Worm (Caenorhabditis elegans): ENCODE results near the gene C25A8.5.

DNA sequence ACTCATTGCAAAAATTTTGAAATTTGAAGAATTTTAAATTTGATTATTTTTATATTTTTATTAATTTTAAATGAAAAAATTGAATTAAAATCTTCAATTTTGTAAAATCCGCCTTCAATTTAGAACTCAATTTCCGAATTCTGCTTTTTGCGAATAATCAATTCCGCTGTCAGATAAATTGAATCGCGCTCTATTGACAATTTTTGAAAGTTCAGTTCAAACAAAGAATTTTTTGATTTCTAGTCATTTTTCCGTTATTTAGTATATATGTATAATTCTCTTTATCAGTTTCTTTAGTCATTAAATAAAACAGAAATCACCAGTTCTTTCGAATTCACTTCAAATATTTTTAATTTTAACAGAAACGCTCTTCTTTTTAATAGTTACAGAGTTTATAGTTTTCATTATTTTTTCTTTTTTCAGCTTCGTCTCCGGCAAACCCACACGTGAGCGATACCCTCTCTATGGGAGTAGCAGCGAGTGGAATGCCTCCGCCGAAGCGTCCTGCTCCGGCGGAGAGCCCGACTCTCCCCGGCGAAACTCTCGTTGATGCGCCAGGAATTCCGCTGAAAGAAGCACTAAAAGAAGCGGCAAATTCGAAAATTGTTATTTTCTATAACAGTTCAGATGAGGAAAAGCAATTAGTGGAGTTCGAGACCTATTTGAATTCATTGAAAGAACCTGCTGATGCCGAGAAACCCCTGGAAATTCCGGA, 13.6 kb downstream of the C25A8.5 start:
- TF ChIP-seq him-1 (tag; optimal IDR thresholded peaks at IDR 0.05) (no peak), dao-5 (tag; optimal IDR thresholded peaks at IDR 0.05) (no peak), W03F9.2 (tag; optimal IDR thresholded peaks at IDR 0.05) (peak; percentile 38)
